Worm (Caenorhabditis elegans): ENCODE measurements around the gene saeg-1.

- TF ChIP-seq nfya-1 (tag; optimal IDR thresholded peaks at IDR 0.05; ENCODE audit: insufficient read depth) = no peak
- no peak for TF ChIP-seq ama-1 (optimal IDR thresholded peaks at IDR 0.05)
- no peak for TF ChIP-seq skn-1 (tag; optimal IDR thresholded peaks at IDR 0.05)
- no peak for TF ChIP-seq elt-1 (tag; optimal IDR thresholded peaks at IDR 0.05)
- no peak for TF ChIP-seq tbx-2 (tag; optimal IDR thresholded peaks at IDR 0.05)
- no peak for TF ChIP-seq fkh-2 (tag; optimal IDR thresholded peaks at IDR 0.05)
Measured at ce11 chrV:10903748-10904147, 38.2 kb upstream of the saeg-1 start, which contains the start of gene F32D8.15.

Data from whole organism, L3 larva.